Fruit fly (Drosophila melanogaster) whole organism, prepupa: ENCODE measurements around the gene CG32102.

ENCODE experiments used
- CG11902 ChIP-seq: fragments of 200-800 bp; sonication (Bioruptor generic); optimal IDR thresholded peaks from 3 replicates; lab custom pipeline; 2016; ENCODE audit warnings: missing biosample characterization, missing genetic modification characterization
- CG3919 ChIP-seq: fragments of 200-800 bp; sonication (Bioruptor generic); optimal IDR thresholded peaks from 3 replicates; lab custom pipeline; 2016; ENCODE audit warnings: missing biosample characterization, missing genetic modification characterization
- CG8632 ChIP-seq: fragments of 200-800 bp; sonication (Bioruptor generic); optimal IDR thresholded peaks from 3 replicates; lab custom pipeline; 2016; ENCODE audit warnings: missing biosample characterization, missing genetic modification characterization
- Smox ChIP-seq: fragments of 200-800 bp; sonication (Bioruptor generic); optimal IDR thresholded peaks from 3 replicates; lab custom pipeline; 2016; ENCODE audit warnings: missing biosample characterization, missing genetic modification characterization
- Sox14 ChIP-seq: fragments of 200-800 bp; sonication (Bioruptor generic); optimal IDR thresholded peaks from 3 replicates; lab custom pipeline; 2016; ENCODE audit warnings: missing biosample characterization, missing genetic modification characterization

dm6 chr3L:12469684-12470083 lies at the start of gene CG32102:
- TF ChIP-seq Sox14 (GFP tag; lab: Kevin White, UChicago): no peak
- TF ChIP-seq CG8632 (GFP tag; lab: Kevin White, UChicago): no peak
- no peak for TF ChIP-seq Smox (GFP tag; lab: Kevin White, UChicago)
- TF ChIP-seq CG11902 (GFP tag; lab: Kevin White, UChicago): no peak
- TF ChIP-seq CG3919 (GFP tag; lab: Kevin White, UChicago): no peak
